Fruit fly (Drosophila melanogaster): Measurements from ENCODE around the gene aph-1.

aph-1 gene

dm6 chr2L:2797186-2797585 lies 31.2 kb downstream of the aph-1 start:
- no peak for TF ChIP-seq ey (GFP tag; optimal IDR thresholded peaks at IDR 0.05)
- TF ChIP-seq CG9705 (GFP tag; optimal IDR thresholded peaks at IDR 0.05): no peak
- TF ChIP-seq HLH106 (tag; optimal IDR thresholded peaks at IDR 0.05): no peak
- no peak for TF ChIP-seq pan (optimal IDR thresholded peaks at IDR 0.05)
- no peak for TF ChIP-seq dsf (GFP tag; optimal IDR thresholded peaks at IDR 0.05; ENCODE audit: borderline replicate concordance)
- no peak for TF ChIP-seq Myc (optimal IDR thresholded peaks at IDR 0.05)
- TF ChIP-seq Jra (GFP tag; optimal IDR thresholded peaks at IDR 0.05): no peak
- TF ChIP-seq N (GFP tag; optimal IDR thresholded peaks at IDR 0.05): no peak

dm6 chr2L:2799909-2800478 lies 34.0 kb downstream of the aph-1 start, which contains the start of gene Syt1:
Gene Syt1 (minus strand): TSS chr2L:2799979.
- TF ChIP-seq ey (GFP tag; optimal IDR thresholded peaks at IDR 0.05): no peak
- no peak for TF ChIP-seq dsf (GFP tag; optimal IDR thresholded peaks at IDR 0.05; ENCODE audit: borderline replicate concordance)
- no peak for TF ChIP-seq foxo (GFP tag; optimal IDR thresholded peaks at IDR 0.05)
- no peak for TF ChIP-seq Dif (GFP tag; optimal IDR thresholded peaks at IDR 0.05; ENCODE audit: partially characterized antibody)
- TF ChIP-seq CG9705 (GFP tag; optimal IDR thresholded peaks at IDR 0.05): no peak
- TF ChIP-seq pan (optimal IDR thresholded peaks at IDR 0.05): no peak
- no peak for TF ChIP-seq CG32264 (GFP tag; optimal IDR thresholded peaks at IDR 0.05)
- TF ChIP-seq sv (GFP tag; optimal IDR thresholded peaks at IDR 0.05): no peak

- TF ChIP-seq Rel (GFP tag; optimal IDR thresholded peaks at IDR 0.05): no peak
- no peak for TF ChIP-seq Rel (tag; optimal IDR thresholded peaks at IDR 0.05)
- TF ChIP-seq h (GFP tag; optimal IDR thresholded peaks at IDR 0.05): peak; percentile 28
- TF ChIP-seq tai (GFP tag; optimal IDR thresholded peaks at IDR 0.05): no peak
- TF ChIP-seq br (GFP tag; optimal IDR thresholded peaks at IDR 0.05): no peak
- TF ChIP-seq Hr78 (GFP tag; optimal IDR thresholded peaks at IDR 0.05): no peak
Observed at dm6 chr2L:2800956-2801776, 35.1 kb downstream of the aph-1 start.

- TF ChIP-seq usp (GFP tag; optimal IDR thresholded peaks at IDR 0.05): no peak
- TF ChIP-seq psq (GFP tag; optimal IDR thresholded peaks at IDR 0.05): no peak
- no peak for TF ChIP-seq pan (optimal IDR thresholded peaks at IDR 0.05)
- no peak for TF ChIP-seq HLH106 (tag; optimal IDR thresholded peaks at IDR 0.05)
- TF ChIP-seq CrebA (GFP tag; optimal IDR thresholded peaks at IDR 0.05; ENCODE audit: borderline replicate concordance): no peak
- no peak for TF ChIP-seq Hr78 (GFP tag; optimal IDR thresholded peaks at IDR 0.05)
- no peak for TF ChIP-seq Hr83 (GFP tag; optimal IDR thresholded peaks at IDR 0.05; ENCODE audit: poor library complexity, severe bottlenecking)
- no peak for TF ChIP-seq Vsx2 (GFP tag; optimal IDR thresholded peaks at IDR 0.05; ENCODE audit: partially characterized antibody)
- no peak for TF ChIP-seq dl (GFP tag; optimal IDR thresholded peaks at IDR 0.05; ENCODE audit: insufficient read depth in 1 of 2, partially characterized antibody in 2 of 2)
- no peak for TF ChIP-seq dsf (GFP tag; optimal IDR thresholded peaks at IDR 0.05; ENCODE audit: borderline replicate concordance)
- TF ChIP-seq br (GFP tag; optimal IDR thresholded peaks at IDR 0.05): no peak
- TF ChIP-seq woc (GFP tag; optimal IDR thresholded peaks at IDR 0.05): no peak
- TF ChIP-seq Myc (optimal IDR thresholded peaks at IDR 0.05): no peak
- TF ChIP-seq Jra (GFP tag; optimal IDR thresholded peaks at IDR 0.05): no peak
- TF ChIP-seq fru (GFP tag; optimal IDR thresholded peaks at IDR 0.05): no peak
Observed at dm6 chr2L:2802527-2802926, 36.5 kb downstream of the aph-1 start.

- TF ChIP-seq jim (GFP tag; optimal IDR thresholded peaks at IDR 0.05) (no peak), Dif (GFP tag; optimal IDR thresholded peaks at IDR 0.05; ENCODE audit: partially characterized antibody) (peak; percentile 42), N (GFP tag; optimal IDR thresholded peaks at IDR 0.05) (no peak), OdsH (GFP tag; optimal IDR thresholded peaks at IDR 0.05) (peak; percentile 15), Mio (GFP tag; optimal IDR thresholded peaks at IDR 0.05) (no peak), HLH106 (tag; optimal IDR thresholded peaks at IDR 0.05) (peak; percentile 3), br (GFP tag; optimal IDR thresholded peaks at IDR 0.05) (peak; percentile 16), Sp1 (GFP tag; optimal IDR thresholded peaks at IDR 0.05) (peak; percentile 20), CG32264 (GFP tag; optimal IDR thresholded peaks at IDR 0.05) (no peak), Hr78 (GFP tag; optimal IDR thresholded peaks at IDR 0.05) (no peak), CG9705 (GFP tag; optimal IDR thresholded peaks at IDR 0.05) (no peak), dl (GFP tag; optimal IDR thresholded peaks at IDR 0.05; ENCODE audit: insufficient read depth in 1 of 2, partially characterized antibody in 2 of 2) (peak; percentile 22 to 26), foxo (GFP tag; optimal IDR thresholded peaks at IDR 0.05) (peak in 1 of 2 experiments; percentile 18), Rel (GFP tag; optimal IDR thresholded peaks at IDR 0.05) (peak; percentile 83), Rel (tag; optimal IDR thresholded peaks at IDR 0.05) (peak; percentile 90), Hr83 (GFP tag; optimal IDR thresholded peaks at IDR 0.05; ENCODE audit: poor library complexity, severe bottlenecking) (peak; percentile 45), Jra (GFP tag; optimal IDR thresholded peaks at IDR 0.05) (peak; percentile 15), usp (GFP tag; optimal IDR thresholded peaks at IDR 0.05) (no peak), h (GFP tag; optimal IDR thresholded peaks at IDR 0.05) (peak; percentile 75), CrebA (GFP tag; optimal IDR thresholded peaks at IDR 0.05; ENCODE audit: borderline replicate concordance) (peak; percentile 85), Hnf4 (GFP tag; optimal IDR thresholded peaks at IDR 0.05) (peak; percentile 92)
Observed at dm6 chr2L:2804634-2805311, 38.7 kb downstream of the aph-1 start, which contains the start of gene daw. Gene daw (plus strand): TSS chr2L:2805261.

All from whole organism, wandering third instar larva.